Worm (Caenorhabditis elegans) whole organism, L1 larva: ENCODE data around the gene cyn-12.
A peak's percentile ranks its signal among the peaks of the same experiment; 100 is the strongest.

ENCODE experiments used
- F16B12.6 ChIP-seq: fragments of 150-350 bp; optimal IDR thresholded peaks from 2 replicates; lab custom pipeline; 2014; ENCODE audit warnings: missing biosample characterization, missing genetic modification characterization
- ama-1 ChIP-seq: fragments of 150-350 bp; optimal IDR thresholded peaks from 2 replicates; lab custom pipeline; 2014
- ceh-82 ChIP-seq, 3 experiments: fragments of 150-350 bp in 1 of 3; sonication (generic microtip) in 2 of 3; optimal IDR thresholded peaks; 2 replicates each; lab custom pipeline; 2014 to 2017; ENCODE audit warnings: missing biosample characterization in 3 of 3, missing genetic modification characterization in 3 of 3
- dsc-1 ChIP-seq: sonication (generic microtip); optimal IDR thresholded peaks from 2 replicates; lab custom pipeline; 2016; ENCODE audit warnings: mild to moderate bottlenecking, missing genetic modification characterization, missing compliant biosample characterization
- mep-1 ChIP-seq: fragments of 150-350 bp; optimal IDR thresholded peaks from 2 replicates; lab custom pipeline; 2014; ENCODE audit warnings: missing biosample characterization, missing genetic modification characterization
- nhr-28 ChIP-seq: fragments of 150-350 bp; optimal IDR thresholded peaks from 2 replicates; lab custom pipeline; 2014; ENCODE audit warnings: missing biosample characterization, missing genetic modification characterization
- swsn-7 ChIP-seq: sonication (generic microtip); optimal IDR thresholded peaks from 2 replicates; lab custom pipeline; 2016; ENCODE audit warnings: missing genetic modification characterization, missing compliant biosample characterization
- zag-1 ChIP-seq: fragments of 150-350 bp; optimal IDR thresholded peaks from 2 replicates; lab custom pipeline; 2014; ENCODE audit warnings: missing biosample characterization, missing genetic modification characterization
- ztf-4 ChIP-seq: fragments of 150-350 bp; optimal IDR thresholded peaks from 2 replicates; lab custom pipeline; 2014; ENCODE audit warnings: missing biosample characterization, missing genetic modification characterization

- TF ChIP-seq swsn-7 (tag; lab: Kevin White, UChicago): peak; percentile 4
- TF ChIP-seq mep-1 (tag; lab: Kevin White, UChicago): peak; percentile 59
- no peak for TF ChIP-seq dsc-1
- no peak for TF ChIP-seq zag-1 (tag; lab: Kevin White, UChicago)
- TF ChIP-seq ama-1 (lab: Kevin White, UChicago): no peak
- peak; percentile 8 to 43 (median 39) for TF ChIP-seq ceh-82 (tag; optimal IDR thresholded peaks at IDR 0.05; lab: Kevin White, UChicago)
- peak; percentile 47 for TF ChIP-seq F16B12.6 (tag; lab: Kevin White, UChicago)
- TF ChIP-seq ztf-4: no peak
- TF ChIP-seq nhr-28: no peak
Measured at ce11 chrIV:7165723-7166122, 32.7 kb upstream of the cyn-12 start, which contains the start of gene rpc-1.
